Worm (Caenorhabditis elegans): ENCODE data around the gene Y69H2.10.

- TF ChIP-seq mab-9 (GFP tag; IDR thresholded peaks at IDR 0.05) (no peak), blmp-1 (tag; optimal IDR thresholded peaks at IDR 0.05) (no peak), xbp-1 (tag; optimal IDR thresholded peaks at IDR 0.05) (no peak)
Measured at ce11 chrV:18729324-18729924, 59.3 kb downstream of the Y69H2.10 start, which contains the start of gene asp-19.

All from whole organism, L1 larva.